Fruit fly (Drosophila melanogaster) whole organism, embryonic: ENCODE results near the gene Nak.

Experiments
- CG10543 ChIP-seq: fragments of 200-800 bp; sonication (Bioruptor generic); optimal IDR thresholded peaks from 3 replicates; lab custom pipeline; 2017; ENCODE audit warnings: missing biosample characterization, mild to moderate bottlenecking, missing genetic modification characterization, moderate library complexity
- CG10654 ChIP-seq: fragments of 200-800 bp; sonication (Bioruptor generic); optimal IDR thresholded peaks from 2 replicates; lab custom pipeline; 2016; ENCODE audit warnings: missing biosample characterization, missing genetic modification characterization
- CG11247 ChIP-seq: fragments of 200-800 bp; sonication (Bioruptor generic); IDR thresholded peaks from 2 replicates; pipeline ENCODE4 v1.3.6; 2022; ENCODE audit warnings: missing biosample characterization, missing genetic modification characterization
- CG13624 ChIP-seq: fragments of 200-800 bp; sonication (Bioruptor generic); optimal IDR thresholded peaks from 2 replicates; lab custom pipeline; 2016; ENCODE audit warnings: missing biosample characterization, missing genetic modification characterization
- CG17328 ChIP-seq: fragments of 200-800 bp; sonication (Bioruptor generic); IDR thresholded peaks from 2 replicates; pipeline ENCODE4 v1.3.6; 2022; ENCODE audit warnings: missing biosample characterization, missing genetic modification characterization
- CG17802 ChIP-seq: fragments of 200-800 bp; sonication (Bioruptor generic); optimal IDR thresholded peaks from 2 replicates; lab custom pipeline; 2018; ENCODE audit warnings: missing biosample characterization, mild to moderate bottlenecking, missing genetic modification characterization, moderate library complexity
- CG18262 ChIP-seq: fragments of 200-800 bp; optimal IDR thresholded peaks from 3 replicates; lab custom pipeline; 2019; ENCODE audit warnings: missing biosample characterization, mild to moderate bottlenecking, missing genetic modification characterization, moderate library complexity
- CG18476 ChIP-seq: fragments of 200-800 bp; sonication (Bioruptor generic); optimal IDR thresholded peaks from 2 replicates; lab custom pipeline; 2016; ENCODE audit warnings: missing biosample characterization, mild to moderate bottlenecking, missing genetic modification characterization
- CG18599 ChIP-seq: fragments of 200-800 bp; sonication (Bioruptor generic); optimal IDR thresholded peaks from 3 replicates; lab custom pipeline; 2017; ENCODE audit warnings: missing biosample characterization, missing genetic modification characterization, mild to moderate bottlenecking, moderate library complexity, missing genetic modification reagents
- CG2129 ChIP-seq: fragments of 200-800 bp; sonication (Bioruptor generic); IDR thresholded peaks from 2 replicates; pipeline ENCODE4 v1.3.6; 2022; ENCODE audit warnings: missing biosample characterization, missing genetic modification characterization; ENCODE audit not compliant: partially characterized antibody
- CG31441 ChIP-seq: fragments of 200-800 bp; sonication (Bioruptor generic); IDR thresholded peaks from 2 replicates; pipeline ENCODE4 v1.3.6; 2022; ENCODE audit warnings: missing biosample characterization, missing genetic modification characterization
- CG3163 ChIP-seq: fragments of 200-800 bp; sonication (Bioruptor generic); optimal IDR thresholded peaks from 3 replicates; lab custom pipeline; 2016; ENCODE audit warnings: missing biosample characterization, missing genetic modification characterization
- CG4328 ChIP-seq: fragments of 200-800 bp; sonication (Bioruptor generic); optimal IDR thresholded peaks from 3 replicates; lab custom pipeline; 2017; ENCODE audit warnings: missing biosample characterization, missing genetic modification reagents, missing genetic modification characterization
- CG4854 ChIP-seq: fragments of 200-800 bp; sonication (Bioruptor generic); optimal IDR thresholded peaks from 2 replicates; lab custom pipeline; 2016; ENCODE audit warnings: missing biosample characterization, missing genetic modification characterization, inconsistent platforms
- CG6272 ChIP-seq: fragments of 200-800 bp; sonication (Bioruptor generic); IDR thresholded peaks from 2 replicates; pipeline ENCODE4 v1.3.6; 2022; ENCODE audit warnings: missing biosample characterization, missing genetic modification characterization
- CG6854 ChIP-seq: fragments of 200-800 bp; sonication (Bioruptor generic); optimal IDR thresholded peaks from 3 replicates; lab custom pipeline; 2017; ENCODE audit warnings: missing biosample characterization, mild to moderate bottlenecking, missing genetic modification characterization
- CG8089 ChIP-seq: fragments of 200-800 bp; sonication (Bioruptor generic); optimal IDR thresholded peaks from 3 replicates; lab custom pipeline; 2016; ENCODE audit warnings: missing biosample characterization, missing genetic modification characterization
- Camta ChIP-seq: fragments of 200-800 bp; sonication (Bioruptor generic); optimal IDR thresholded peaks from 2 replicates; lab custom pipeline; 2016; ENCODE audit warnings: missing biosample characterization, missing genetic modification characterization
- D ChIP-seq, 2 experiments: fragments of 200-800 bp in 1 of 2; fragments of >200 bp in 1 of 2; sonication (Bioruptor generic) in 1 of 2; optimal IDR thresholded peaks; 2 replicates in 1 of 2; 3 replicates in 1 of 2; lab custom pipeline; 2017; ENCODE audit warnings: mild to moderate bottlenecking in 1 of 2, missing biosample characterization in 1 of 2, missing genetic modification characterization in 1 of 2, missing genetic modification reagents in 1 of 2
- Dfd ChIP-seq, 2 experiments: fragments of >200 bp; optimal IDR thresholded peaks; 2 replicates each; lab custom pipeline; 2017; ENCODE audit warnings: missing biosample characterization in 2 of 2, missing genetic modification characterization in 2 of 2
- Dll ChIP-seq: fragments of 200-800 bp; sonication (Bioruptor generic); IDR thresholded peaks from 4 replicates; pipeline ENCODE4 v1.3.6; 2022; ENCODE audit warnings: missing biosample characterization, missing genetic modification characterization; ENCODE audit not compliant: partially characterized antibody
- Ets65A ChIP-seq: fragments of 200-800 bp; sonication (Bioruptor generic); peaks from one replicate; lab custom pipeline; 2016; ENCODE audit warnings: missing biosample characterization, missing genetic modification characterization
- HLH3B ChIP-seq: fragments of 200-800 bp; sonication (Bioruptor generic); IDR thresholded peaks from 2 replicates; pipeline ENCODE4 v1.3.6; 2022; ENCODE audit warnings: missing biosample characterization, missing genetic modification characterization
- Meics ChIP-seq: fragments of 200-800 bp; sonication (Bioruptor generic); optimal IDR thresholded peaks from 2 replicates; lab custom pipeline; 2017; ENCODE audit warnings: missing biosample characterization, mild to moderate bottlenecking, missing genetic modification characterization
- Neu2 ChIP-seq: fragments of 200-800 bp; sonication (Bioruptor generic); optimal IDR thresholded peaks from 3 replicates; lab custom pipeline; 2016; ENCODE audit warnings: missing biosample characterization, missing genetic modification characterization, borderline replicate concordance
- Nf-YA ChIP-seq: fragments of 200-800 bp; sonication (Bioruptor generic); IDR thresholded peaks from 2 replicates; pipeline ENCODE4 v1.3.6; 2022; ENCODE audit warnings: missing biosample characterization, missing genetic modification characterization
- Opbp ChIP-seq: fragments of 200-800 bp; sonication (Bioruptor generic); IDR thresholded peaks from 3 replicates; pipeline ENCODE4 v1.3.6; 2022; ENCODE audit warnings: missing biosample characterization, missing genetic modification characterization; ENCODE audit not compliant: partially characterized antibody
- Ravus ChIP-seq: fragments of 200-800 bp; sonication (Bioruptor generic); IDR thresholded peaks from 2 replicates; pipeline ENCODE4 v1.3.6; 2022; ENCODE audit warnings: missing biosample characterization, missing genetic modification characterization
- Sox102F ChIP-seq: fragments of 200-800 bp; sonication (Bioruptor generic); optimal IDR thresholded peaks from 2 replicates; lab custom pipeline; 2018; ENCODE audit warnings: missing biosample characterization, mild to moderate bottlenecking, missing genetic modification characterization, moderate library complexity
- Usf ChIP-seq: fragments of 200-800 bp; sonication (Bioruptor generic); optimal IDR thresholded peaks from 2 replicates; lab custom pipeline; 2017; ENCODE audit warnings: missing genotype, missing biosample characterization, missing genetic modification characterization
- abd-A ChIP-seq: fragments of 200-800 bp; sonication (Bioruptor generic); optimal IDR thresholded peaks from 3 replicates; lab custom pipeline; 2019; ENCODE audit warnings: missing biosample characterization, mild to moderate bottlenecking, missing genetic modification characterization, moderate library complexity
- bigmax ChIP-seq: fragments of 200-800 bp; sonication (Bioruptor generic); optimal IDR thresholded peaks from 2 replicates; lab custom pipeline; 2018; ENCODE audit warnings: missing biosample characterization, mild to moderate bottlenecking, missing genetic modification characterization
- cad ChIP-seq: fragments of >200 bp; optimal IDR thresholded peaks from 2 replicates; lab custom pipeline; 2017; ENCODE audit warnings: missing biosample characterization, missing genetic modification characterization
- chinmo ChIP-seq: fragments of 200-800 bp; sonication (Bioruptor generic); IDR thresholded peaks from 4 replicates; pipeline ENCODE4 v1.3.6; 2022; ENCODE audit warnings: missing biosample characterization, missing genetic modification characterization; ENCODE audit not compliant: partially characterized antibody
- eve ChIP-seq, 2 experiments: fragments of >200 bp; optimal IDR thresholded peaks; 2 replicates each; lab custom pipeline; 2017; ENCODE audit warnings: missing biosample characterization in 2 of 2, missing genetic modification characterization in 2 of 2
- hbn ChIP-seq: fragments of 200-800 bp; sonication (Bioruptor generic); IDR thresholded peaks from 2 replicates; pipeline ENCODE4 v1.3.6; 2022; ENCODE audit warnings: missing biosample characterization, missing genetic modification characterization; ENCODE audit not compliant: partially characterized antibody
- lmd ChIP-seq: fragments of 200-800 bp; sonication (Bioruptor generic); IDR thresholded peaks from 2 replicates; pipeline ENCODE4 v1.3.6; 2022; ENCODE audit warnings: missing biosample characterization, missing genetic modification characterization
- luna ChIP-seq: fragments of 200-800 bp; sonication (Bioruptor generic); optimal IDR thresholded peaks from 2 replicates; lab custom pipeline; 2016; ENCODE audit warnings: missing biosample characterization, missing genetic modification characterization
- pb ChIP-seq: fragments of 200-800 bp; sonication (Bioruptor generic); optimal IDR thresholded peaks from 3 replicates; lab custom pipeline; 2016; ENCODE audit warnings: missing biosample characterization, missing genetic modification characterization
- peb ChIP-seq: fragments of 200-800 bp; sonication (Bioruptor generic); IDR thresholded peaks from 2 replicates; pipeline ENCODE4 v1.3.6; 2022; ENCODE audit warnings: missing biosample characterization, missing genetic modification characterization
- pita ChIP-seq: fragments of 200-800 bp; sonication (Bioruptor generic); optimal IDR thresholded peaks from 2 replicates; lab custom pipeline; 2017; ENCODE audit warnings: missing biosample characterization, mild to moderate bottlenecking, missing genetic modification characterization
- pum ChIP-seq: fragments of 200-800 bp; sonication (Bioruptor generic); optimal IDR thresholded peaks from 2 replicates; lab custom pipeline; 2016; ENCODE audit warnings: missing biosample characterization, missing genetic modification characterization
- repo ChIP-seq: fragments of 200-800 bp; sonication (Bioruptor generic); optimal IDR thresholded peaks from 2 replicates; lab custom pipeline; 2016; ENCODE audit warnings: missing biosample characterization, missing genetic modification characterization
- salm ChIP-seq: fragments of 200-800 bp; sonication (Bioruptor generic); optimal IDR thresholded peaks from 2 replicates; lab custom pipeline; 2018; ENCODE audit warnings: missing biosample characterization, mild to moderate bottlenecking, missing genetic modification characterization
- sim ChIP-seq: fragments of 200-800 bp; sonication (Bioruptor generic); IDR thresholded peaks from 2 replicates; pipeline ENCODE4 v1.3.6; 2022; ENCODE audit warnings: missing biosample characterization, missing genetic modification characterization
- stc ChIP-seq: fragments of 200-800 bp; sonication (Bioruptor generic); IDR thresholded peaks from 2 replicates; pipeline ENCODE4 v1.3.6; 2022; ENCODE audit warnings: missing biosample characterization, missing genetic modification characterization
- tio ChIP-seq: fragments of 200-800 bp; sonication (Bioruptor generic); optimal IDR thresholded peaks from 2 replicates; lab custom pipeline; 2017; ENCODE audit warnings: missing biosample characterization, missing genetic modification characterization, inconsistent platforms
- vfl ChIP-seq: fragments of 200-800 bp; sonication (Bioruptor generic); optimal IDR thresholded peaks from 2 replicates; lab custom pipeline; 2016; ENCODE audit warnings: missing biosample characterization, missing genetic modification characterization

Gene Nak

dm6 chr2L:18987078-18987895, 18.7 kb upstream of the Nak start, which contains the start of the genes Swip-1 and EMC5 (continued):
- TF ChIP-seq CG4854 (GFP tag; lab: Kevin White, UChicago) (no peak), CG17802 (no peak), CG6272 (GFP tag; lab: Robert Waterston, UW) (peak; percentile 51), Neu2 (GFP tag; lab: Kevin White, UChicago) (no peak), abd-A (no peak), repo (GFP tag; lab: Kevin White, UChicago) (no peak), CG18476 (GFP tag; lab: Kevin White, UChicago) (no peak), tio (GFP tag; lab: Kevin White, UChicago) (peak; percentile 17), eve (GFP tag; optimal IDR thresholded peaks at IDR 0.05; lab: Kevin White, UChicago) (no peak), HLH3B (GFP tag; lab: Robert Waterston, UW) (peak; percentile 52; the same call in 1 of the 2 replicates), Dll (peak; percentile 78), salm (tag; lab: Kevin White, UChicago) (no peak), CG10654 (GFP tag; lab: Kevin White, UChicago) (peak; percentile 54), CG18599 (GFP tag; lab: Kevin White, UChicago) (peak; percentile 47), Opbp (GFP tag; lab: Robert Waterston, UW) (peak; percentile 41; the same call in 2 of the 3 replicates), Dfd (GFP tag; optimal IDR thresholded peaks at IDR 0.05; lab: Kevin White, UChicago) (no peak), peb (no peak), Ravus (no peak), CG31441 (GFP tag; lab: Robert Waterston, UW) (peak; percentile 83), CG17328 (GFP tag; lab: Robert Waterston, UW) (no peak; the same call in 1 of the 2 replicates), Nf-YA (0 out of 2 replicates have a peak, but pooled peaks have one; percentile 32), bigmax (no peak), Usf (GFP tag; lab: Kevin White, UChicago) (peak; percentile 4), CG8089 (no peak), CG11247 (GFP tag; lab: Robert Waterston, UW) (peak; percentile 64), pita (GFP tag; lab: Kevin White, UChicago) (no peak), Ets65A (GFP tag; lab: Kevin White, UChicago) (peak; percentile 87), lmd (GFP tag; lab: Robert Waterston, UW) (peak; percentile 73; the same call in 1 of the 2 replicates), CG13624 (GFP tag; lab: Kevin White, UChicago) (peak; percentile 11), CG4328 (peak; percentile 60), pb (GFP tag; lab: Kevin White, UChicago) (no peak), D (optimal IDR thresholded peaks at IDR 0.05; lab: Kevin White, UChicago) (no peak), D (GFP tag; optimal IDR thresholded peaks at IDR 0.05; lab: Kevin White, UChicago) (peak; percentile 14), hbn (peak; percentile 40; the same call in 1 of the 2 replicates), sim (GFP tag; lab: Robert Waterston, UW) (no peak), stc (no peak), luna (GFP tag; lab: Kevin White, UChicago) (no peak), cad (GFP tag; lab: Kevin White, UChicago) (no peak), vfl (no peak), Sox102F (peak; percentile 68), pum (GFP tag; lab: Kevin White, UChicago) (no peak), CG2129 (GFP tag; lab: Robert Waterston, UW) (0 out of 2 replicates have a peak, but pooled peaks have one; percentile 12), Meics (peak; percentile 60), Camta (GFP tag; lab: Kevin White, UChicago) (no peak), CG18262 (tag; lab: Kevin White, UChicago) (peak; percentile 78), CG10543 (peak; percentile 66), chinmo (GFP tag; lab: Robert Waterston, UW) (0 out of 4 replicates have a peak, but pooled peaks have one; percentile 17), CG3163 (GFP tag; lab: Kevin White, UChicago) (peak; percentile 2), CG6854 (GFP tag; lab: Kevin White, UChicago) (no peak)
